Worm (Caenorhabditis elegans) whole organism, L2 larva: ENCODE results near the gene unc-32.

Experiments
- C34F6.9 ChIP-seq: fragments of 150-350 bp; optimal IDR thresholded peaks from 2 replicates; lab custom pipeline; 2014; ENCODE audit warnings: missing biosample characterization, missing genetic modification characterization
- F13H6.1 ChIP-seq: sonication (generic microtip); optimal IDR thresholded peaks from 2 replicates; lab custom pipeline; 2016; ENCODE audit warnings: missing genetic modification characterization, missing compliant biosample characterization
- R02D3.7 ChIP-seq: fragments of 150-350 bp; optimal IDR thresholded peaks from 2 replicates; lab custom pipeline; 2014; ENCODE audit warnings: missing biosample characterization, missing genetic modification characterization
- Y55F3AM.14 ChIP-seq: fragments of 200-800 bp; sonication (Bioruptor generic); optimal IDR thresholded peaks from 2 replicates; lab custom pipeline; 2018; ENCODE audit warnings: mild to moderate bottlenecking, missing genetic modification characterization, missing compliant biosample characterization
- ZK546.5 ChIP-seq: sonication (generic microtip); optimal IDR thresholded peaks from 2 replicates; lab custom pipeline; 2017; ENCODE audit warnings: missing biosample characterization, missing genetic modification characterization
- alr-1 ChIP-seq: fragments of 150-350 bp; optimal IDR thresholded peaks from 2 replicates; lab custom pipeline; 2014; ENCODE audit warnings: missing biosample characterization, missing genetic modification characterization
- aly-2 ChIP-seq: fragments of 150-350 bp; optimal IDR thresholded peaks from 2 replicates; lab custom pipeline; 2014; ENCODE audit warnings: missing biosample characterization, missing genetic modification characterization
- blmp-1 ChIP-seq: sonication (generic microtip); optimal IDR thresholded peaks from 2 replicates; lab custom pipeline; 2017; ENCODE audit warnings: missing genetic modification characterization, mild to moderate bottlenecking, missing compliant biosample characterization, antibody characterized with exemption, moderate library complexity; ENCODE audit not compliant: insufficient read depth
- ceh-16 ChIP-seq: fragments of 150-350 bp; optimal IDR thresholded peaks from 2 replicates; lab custom pipeline; 2014; ENCODE audit warnings: missing biosample characterization, missing genetic modification characterization
- ceh-82 ChIP-seq: fragments of 150-350 bp; optimal IDR thresholded peaks from 2 replicates; lab custom pipeline; 2014; ENCODE audit warnings: missing biosample characterization, missing genetic modification characterization
- crh-2 ChIP-seq: sonication (generic microtip); optimal IDR thresholded peaks from 2 replicates; lab custom pipeline; 2017; ENCODE audit warnings: missing biosample characterization, missing genetic modification characterization
- dmd-4 ChIP-seq: sonication (generic microtip); optimal IDR thresholded peaks from 2 replicates; lab custom pipeline; 2017; ENCODE audit warnings: missing biosample characterization, missing genetic modification characterization
- egl-27 ChIP-seq: sonication (generic microtip); optimal IDR thresholded peaks from 3 replicates; lab custom pipeline; 2017; ENCODE audit warnings: missing biosample characterization, missing genetic modification reagents, missing genetic modification characterization
- elt-1 ChIP-seq: fragments of 150-350 bp; optimal IDR thresholded peaks from 2 replicates; lab custom pipeline; 2014; ENCODE audit warnings: missing biosample characterization, missing genetic modification characterization
- elt-3 ChIP-seq: sonication (generic microtip); optimal IDR thresholded peaks from 2 replicates; lab custom pipeline; 2017; ENCODE audit warnings: missing biosample characterization, missing genetic modification characterization
- gmeb-1 ChIP-seq: fragments of 150-350 bp; optimal IDR thresholded peaks from 2 replicates; lab custom pipeline; 2014; ENCODE audit warnings: missing biosample characterization, missing genetic modification characterization
- lin-11 ChIP-seq: fragments of 150-350 bp; sonication (generic microtip); optimal IDR thresholded peaks from 2 replicates; lab custom pipeline; 2014; ENCODE audit warnings: missing biosample characterization, missing genetic modification characterization, inconsistent platforms, mixed read lengths
- lin-13 ChIP-seq: fragments of 150-350 bp; optimal IDR thresholded peaks from 2 replicates; lab custom pipeline; 2014; ENCODE audit warnings: missing biosample characterization, missing genetic modification reagents, missing genetic modification characterization
- lin-39 ChIP-seq: fragments of 150-350 bp; optimal IDR thresholded peaks from 2 replicates; lab custom pipeline; 2014; ENCODE audit warnings: missing biosample characterization, missing genetic modification reagents, missing genetic modification characterization
- lsy-2 ChIP-seq, 2 experiments: fragments of 150-350 bp in 1 of 2; sonication (generic microtip) in 1 of 2; optimal IDR thresholded peaks; 2 replicates each; lab custom pipeline; 2014 to 2017; ENCODE audit warnings: missing biosample characterization in 2 of 2, missing genetic modification characterization in 2 of 2
- mab-5 ChIP-seq: fragments of 150-350 bp; optimal IDR thresholded peaks from 2 replicates; lab custom pipeline; 2014; ENCODE audit warnings: missing biosample characterization, missing genetic modification characterization
- mbf-1 ChIP-seq: sonication (generic microtip); optimal IDR thresholded peaks from 2 replicates; lab custom pipeline; 2017; ENCODE audit warnings: missing biosample characterization, missing genetic modification characterization
- mdl-1 ChIP-seq, 2 experiments: fragments of 150-350 bp in 1 of 2; sonication (generic microtip) in 1 of 2; optimal IDR thresholded peaks; 2 replicates each; lab custom pipeline; 2017; ENCODE audit warnings: missing biosample characterization in 2 of 2, missing genetic modification characterization in 2 of 2
- nhr-10 ChIP-seq: sonication (generic microtip); optimal IDR thresholded peaks from 2 replicates; lab custom pipeline; 2017; ENCODE audit warnings: missing biosample characterization, missing genetic modification characterization
- nhr-11 ChIP-seq: fragments of 150-350 bp; optimal IDR thresholded peaks from 2 replicates; lab custom pipeline; 2014; ENCODE audit warnings: missing biosample characterization, missing genetic modification characterization
- nhr-12 ChIP-seq: fragments of 150-350 bp; optimal IDR thresholded peaks from 2 replicates; lab custom pipeline; 2014; ENCODE audit warnings: missing biosample characterization, missing genetic modification characterization
- nhr-129 ChIP-seq: fragments of 150-350 bp; optimal IDR thresholded peaks from 2 replicates; lab custom pipeline; 2014; ENCODE audit warnings: missing biosample characterization, missing genetic modification characterization
- nhr-21 ChIP-seq: fragments of 150-350 bp; optimal IDR thresholded peaks from 2 replicates; lab custom pipeline; 2014; ENCODE audit warnings: missing biosample characterization, missing genetic modification characterization
- nhr-23 ChIP-seq: fragments of 150-350 bp; optimal IDR thresholded peaks from 2 replicates; lab custom pipeline; 2014; ENCODE audit warnings: missing biosample characterization, missing genetic modification reagents, missing genetic modification characterization
- nhr-237 ChIP-seq: fragments of 150-350 bp; optimal IDR thresholded peaks from 2 replicates; lab custom pipeline; 2014; ENCODE audit warnings: missing biosample characterization, missing genetic modification characterization
- nhr-25 ChIP-seq: fragments of 150-350 bp; sonication (generic microtip); optimal IDR thresholded peaks from 3 replicates; lab custom pipeline; 2014; ENCODE audit warnings: missing biosample characterization, missing genetic modification characterization
- nhr-6 ChIP-seq: fragments of 150-350 bp; optimal IDR thresholded peaks from 2 replicates; lab custom pipeline; 2014; ENCODE audit warnings: missing biosample characterization, missing genetic modification characterization
- nhr-77 ChIP-seq: fragments of 150-350 bp; optimal IDR thresholded peaks from 2 replicates; lab custom pipeline; 2014; ENCODE audit warnings: missing biosample characterization, missing genetic modification characterization
- peb-1 ChIP-seq: fragments of 150-350 bp; optimal IDR thresholded peaks from 2 replicates; lab custom pipeline; 2014; ENCODE audit warnings: missing biosample characterization, missing genetic modification characterization
- sem-4 ChIP-seq: fragments of 150-350 bp; optimal IDR thresholded peaks from 2 replicates; lab custom pipeline; 2014; ENCODE audit warnings: missing biosample characterization, missing genetic modification reagents, missing genetic modification characterization
- skn-1 ChIP-seq: sonication (generic microtip); optimal IDR thresholded peaks from 2 replicates; lab custom pipeline; 2017; ENCODE audit warnings: missing biosample characterization, missing genetic modification characterization
- sma-3 ChIP-seq: sonication (generic microtip); optimal IDR thresholded peaks from 2 replicates; lab custom pipeline; 2016; ENCODE audit warnings: missing genetic modification reagents, missing genetic modification characterization, missing compliant biosample characterization
- sma-9 ChIP-seq, 2 experiments: fragments of 150-350 bp in 1 of 2; sonication (generic microtip) in 1 of 2; optimal IDR thresholded peaks; 2 replicates each; lab custom pipeline; 2014 to 2016; ENCODE audit warnings: missing genetic modification characterization in 2 of 2, mild to moderate bottlenecking in 1 of 2, missing biosample characterization in 1 of 2, missing compliant biosample characterization in 1 of 2, missing genetic modification reagents in 1 of 2, moderate library complexity in 1 of 2
- snpc-4 ChIP-seq: fragments of 150-350 bp; optimal IDR thresholded peaks from 2 replicates; lab custom pipeline; 2014; ENCODE audit warnings: missing biosample characterization, missing genetic modification characterization
- unc-39 ChIP-seq: fragments of 150-350 bp; optimal IDR thresholded peaks from 2 replicates; lab custom pipeline; 2014; ENCODE audit warnings: missing biosample characterization, missing genetic modification characterization
- unc-55 ChIP-seq: fragments of 150-350 bp; sonication (generic microtip); optimal IDR thresholded peaks from 3 replicates; lab custom pipeline; 2014; ENCODE audit warnings: missing biosample characterization, missing genetic modification reagents, missing genetic modification characterization
- unc-62 ChIP-seq: fragments of 150-350 bp; optimal IDR thresholded peaks from 2 replicates; lab custom pipeline; 2014; ENCODE audit warnings: missing biosample characterization, missing genetic modification reagents, missing genetic modification characterization
- zag-1 ChIP-seq: fragments of 150-350 bp; optimal IDR thresholded peaks from 2 replicates; lab custom pipeline; 2014; ENCODE audit warnings: missing biosample characterization, missing genetic modification characterization
- ztf-1 ChIP-seq: fragments of 200-800 bp; sonication (Bioruptor generic); conservative IDR thresholded peaks from 2 replicates; pipeline ENCODE4 v1.3.6; 2022; ENCODE audit warnings: missing genetic modification characterization, missing compliant biosample characterization
- ztf-11 ChIP-seq: sonication (generic microtip); optimal IDR thresholded peaks from 2 replicates; lab custom pipeline; 2017; ENCODE audit warnings: missing biosample characterization, missing genetic modification characterization
- ztf-4 ChIP-seq: fragments of 150-350 bp; optimal IDR thresholded peaks from 2 replicates; lab custom pipeline; 2014; ENCODE audit warnings: missing biosample characterization, missing genetic modification characterization

unc-32 gene

ce11 chrIII:8873045-8873457, 32.4 kb upstream of the unc-32 start:
- no peak for TF ChIP-seq lsy-2 (tag; optimal IDR thresholded peaks at IDR 0.05; lab: Kevin White, UChicago)
- peak; percentile 34 for TF ChIP-seq lin-39 (tag; lab: Kevin White, UChicago)
- no peak for TF ChIP-seq nhr-129 (tag; lab: Kevin White, UChicago)
- no peak for TF ChIP-seq nhr-77
- TF ChIP-seq nhr-23 = no peak
- peak; percentile 18 for TF ChIP-seq crh-2 (tag; lab: Kevin White, UChicago)
- TF ChIP-seq mab-5 (tag; lab: Kevin White, UChicago) = no peak
- TF ChIP-seq mdl-1 (tag; optimal IDR thresholded peaks at IDR 0.05; lab: Kevin White, UChicago) = no peak
- TF ChIP-seq Y55F3AM.14 = peak; percentile 37
- TF ChIP-seq nhr-6 = no peak
- TF ChIP-seq zag-1 (tag; lab: Kevin White, UChicago) = peak; percentile 55
- 0 out of 2 replicates have a peak, but pooled peaks have one; percentile 43 for TF ChIP-seq ztf-1
- TF ChIP-seq unc-55 (GFP tag; lab: Kevin White, UChicago) = peak; percentile 15
- TF ChIP-seq sma-9 (GFP tag; optimal IDR thresholded peaks at IDR 0.05; lab: Kevin White, UChicago) = no peak
- TF ChIP-seq sma-9 (tag; optimal IDR thresholded peaks at IDR 0.05; lab: Kevin White, UChicago) = no peak
- no peak for TF ChIP-seq elt-3 (tag; lab: Kevin White, UChicago)
- TF ChIP-seq lin-11 (tag; lab: Kevin White, UChicago) = no peak
- no peak for TF ChIP-seq sem-4 (tag; lab: Kevin White, UChicago)
- TF ChIP-seq unc-39 (tag; lab: Kevin White, UChicago) = no peak
- TF ChIP-seq mbf-1 (tag; lab: Kevin White, UChicago) = no peak
- no peak for TF ChIP-seq peb-1 (tag; lab: Kevin White, UChicago)
- TF ChIP-seq ceh-16 = no peak
- TF ChIP-seq F13H6.1 = no peak
- TF ChIP-seq ceh-82 = no peak
- no peak for TF ChIP-seq ZK546.5 (tag; lab: Kevin White, UChicago)
- TF ChIP-seq sma-3 (GFP tag; lab: Kevin White, UChicago) = no peak
- TF ChIP-seq lin-13 (GFP tag; lab: Kevin White, UChicago) = no peak
- no peak for TF ChIP-seq aly-2 (tag; lab: Kevin White, UChicago)
- TF ChIP-seq nhr-21 (tag; lab: Kevin White, UChicago) = no peak
- TF ChIP-seq blmp-1 (tag; lab: Kevin White, UChicago) = no peak
- TF ChIP-seq nhr-10 (tag; lab: Kevin White, UChicago) = no peak
- TF ChIP-seq, all 48 proteins: peak for 6

- TF ChIP-seq F13H6.1 = peak; percentile 94
- TF ChIP-seq mbf-1 (tag; lab: Kevin White, UChicago) = no peak
- TF ChIP-seq elt-3 (tag; lab: Kevin White, UChicago) = no peak
- TF ChIP-seq mab-5 (tag; lab: Kevin White, UChicago) = peak; percentile 92
- TF ChIP-seq nhr-23 = no peak
- TF ChIP-seq aly-2 (tag; lab: Kevin White, UChicago) = no peak
- peak; percentile 4 to 72 for TF ChIP-seq mdl-1 (tag; optimal IDR thresholded peaks at IDR 0.05; lab: Kevin White, UChicago)
- TF ChIP-seq gmeb-1 = no peak
- TF ChIP-seq ztf-11 (tag; lab: Kevin White, UChicago) = no peak
- peak; percentile 70 to 86 for TF ChIP-seq lsy-2 (tag; optimal IDR thresholded peaks at IDR 0.05; lab: Kevin White, UChicago)
- no peak for TF ChIP-seq elt-1
- TF ChIP-seq nhr-6 = peak; percentile 73
- TF ChIP-seq nhr-11 = no peak
- TF ChIP-seq ztf-1 = no peak
- no peak for TF ChIP-seq peb-1 (tag; lab: Kevin White, UChicago)
- no peak for TF ChIP-seq nhr-12 (tag; lab: Kevin White, UChicago)
- no peak for TF ChIP-seq sma-3 (GFP tag; lab: Kevin White, UChicago)
- no peak for TF ChIP-seq unc-62 (GFP tag; lab: Kevin White, UChicago)
- peak; percentile 20 for TF ChIP-seq nhr-21 (tag; lab: Kevin White, UChicago)
- TF ChIP-seq C34F6.9 = peak; percentile 90
- no peak for TF ChIP-seq ceh-82
- peak; percentile 95 for TF ChIP-seq lin-39 (tag; lab: Kevin White, UChicago)
- TF ChIP-seq nhr-237 (tag; lab: Kevin White, UChicago) = no peak
- TF ChIP-seq nhr-77 = no peak
- no peak for TF ChIP-seq unc-39 (tag; lab: Kevin White, UChicago)
- peak; percentile 59 for TF ChIP-seq ztf-4 (tag; lab: Kevin White, UChicago)
- TF ChIP-seq lin-11 (tag; lab: Kevin White, UChicago) = peak; percentile 68
- peak; percentile 95 for TF ChIP-seq zag-1 (tag; lab: Kevin White, UChicago)
- TF ChIP-seq dmd-4 (tag; lab: Kevin White, UChicago) = no peak
- no peak for TF ChIP-seq snpc-4 (tag; lab: Kevin White, UChicago)
- TF ChIP-seq nhr-25 (tag; lab: Kevin White, UChicago) = peak; percentile 61
- peak; percentile 11 for TF ChIP-seq blmp-1 (tag; lab: Kevin White, UChicago)
- peak; percentile 41 for TF ChIP-seq egl-27 (tag; lab: Kevin White, UChicago)
- no peak for TF ChIP-seq skn-1 (tag; lab: Kevin White, UChicago)
- no peak for TF ChIP-seq nhr-10 (tag; lab: Kevin White, UChicago)
- TF ChIP-seq R02D3.7 = no peak
- TF ChIP-seq alr-1 (tag; lab: Kevin White, UChicago) = no peak
- TF ChIP-seq Y55F3AM.14 = peak; percentile 20
- TF ChIP-seq lin-13 (GFP tag; lab: Kevin White, UChicago) = peak; percentile 76
- peak; percentile 76 for TF ChIP-seq sma-9 (GFP tag; optimal IDR thresholded peaks at IDR 0.05; lab: Kevin White, UChicago)
- no peak for TF ChIP-seq sma-9 (tag; optimal IDR thresholded peaks at IDR 0.05; lab: Kevin White, UChicago)
- peak; percentile 68 for TF ChIP-seq crh-2 (tag; lab: Kevin White, UChicago)
- peak; percentile 78 for TF ChIP-seq ceh-16
- TF ChIP-seq nhr-129 (tag; lab: Kevin White, UChicago) = peak; percentile 95
Observed at ce11 chrIII:8873990-8874668, 31.3 kb upstream of the unc-32 start.
